Worm (Caenorhabditis elegans): Measurements from ENCODE around the gene osm-10.
A peak's percentile ranks its signal among the peaks of the same experiment; 100 is the strongest.

The osm-10 gene

DNA sequence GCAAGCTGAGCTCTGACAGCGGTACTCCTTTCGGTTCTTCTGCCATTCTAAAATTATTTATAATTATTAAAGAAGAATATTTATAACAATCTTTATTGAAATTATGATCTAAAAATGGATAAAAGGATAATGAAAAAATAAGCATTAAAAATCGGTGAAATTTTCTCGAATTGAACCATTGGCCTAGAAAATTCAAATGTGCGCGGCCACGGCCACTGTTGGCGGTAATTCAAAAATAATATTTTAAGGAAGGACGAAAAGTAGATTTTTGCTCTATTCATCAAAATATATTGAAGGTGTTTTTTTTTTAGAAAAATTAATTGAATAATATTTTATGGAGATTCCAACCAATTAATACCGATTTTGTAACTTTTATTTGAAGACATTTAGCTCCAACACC is 44.2 kb upstream of the osm-10 start, which contains the start of gene pfd-5 (continued):
- TF ChIP-seq B0261.1 (tag; optimal IDR thresholded peaks at IDR 0.05) (no peak), ceh-58 (GFP tag; IDR thresholded peaks at IDR 0.05) (no peak), snpc-1.1 (tag; optimal IDR thresholded peaks at IDR 0.05; ENCODE audit: insufficient read depth) (no peak), aptf-2 (GFP tag; conservative IDR thresholded peaks at IDR 0.05) (no peak), bed-1 (GFP tag; IDR thresholded peaks at IDR 0.05) (no peak), somi-1 (GFP tag; optimal IDR thresholded peaks at IDR 0.05) (no peak), lsy-27 (tag; optimal IDR thresholded peaks at IDR 0.05; ENCODE audit: borderline replicate concordance, insufficient read depth) (no peak), let-607 (tag; optimal IDR thresholded peaks at IDR 0.05) (no peak), ets-4 (GFP tag; optimal IDR thresholded peaks at IDR 0.05) (no peak), snpc-3.4 (tag; optimal IDR thresholded peaks at IDR 0.05) (no peak), egl-18 (GFP tag; IDR thresholded peaks at IDR 0.05) (no peak), ceh-100 (GFP tag; IDR thresholded peaks at IDR 0.05) (no peak), unc-130 (GFP tag; optimal IDR thresholded peaks at IDR 0.05) (peak; percentile 66), sea-2 (GFP tag; IDR thresholded peaks at IDR 0.05) (no peak), lsl-1 (GFP tag; optimal IDR thresholded peaks at IDR 0.05) (peak; percentile 11), zfh-2 (GFP tag; conservative IDR thresholded peaks at IDR 0.05) (no peak), nhr-179 (tag; optimal IDR thresholded peaks at IDR 0.05) (no peak), rcor-1 (GFP tag; IDR thresholded peaks at IDR 0.05) (peak; percentile 60), dpl-1 (GFP tag; optimal IDR thresholded peaks at IDR 0.05) (peak; percentile 70), lin-26 (GFP tag; IDR thresholded peaks at IDR 0.05) (no peak), ztf-26 (tag; optimal IDR thresholded peaks at IDR 0.05) (no peak), hlh-12 (tag; optimal IDR thresholded peaks at IDR 0.05) (no peak), nhr-120 (GFP tag; IDR thresholded peaks at IDR 0.05) (no peak), egl-44 (GFP tag; IDR thresholded peaks at IDR 0.05) (no peak), D2030.7 (GFP tag; IDR thresholded peaks at IDR 0.05) (peak; percentile 39), mes-4 (tag; optimal IDR thresholded peaks at IDR 0.05) (no peak), hsf-1 (GFP tag; IDR thresholded peaks at IDR 0.05) (0 out of 2 replicates have a peak, but pooled peaks have one; percentile 46), ztf-28 (GFP tag; IDR thresholded peaks at IDR 0.05) (no peak), ekl-4 (GFP tag; IDR thresholded peaks at IDR 0.05) (no peak), mcd-1 (GFP tag; IDR thresholded peaks at IDR 0.05) (peak; percentile 55; the same call in 1 of the 2 replicates), C17E4.6 (GFP tag; IDR thresholded peaks at IDR 0.05) (no peak), ceh-40 (GFP tag; IDR thresholded peaks at IDR 0.05) (no peak), repo-1 (tag; optimal IDR thresholded peaks at IDR 0.05) (no peak), snpc-4 (GFP tag; optimal IDR thresholded peaks at IDR 0.05) (no peak), snpc-4 (tag; optimal IDR thresholded peaks at IDR 0.05) (peak in 1 of 4 experiments; percentile 20), ZK185.1 (tag; optimal IDR thresholded peaks at IDR 0.05; ENCODE audit: poor library complexity, severe bottlenecking) (peak; percentile 55), nhr-27 (tag; optimal IDR thresholded peaks at IDR 0.05) (no peak), madf-10 (tag; optimal IDR thresholded peaks at IDR 0.05) (no peak), ama-1 (optimal IDR thresholded peaks at IDR 0.05) (no peak), ama-1 (GFP tag; optimal IDR thresholded peaks at IDR 0.05) (no peak), cebp-1 (GFP tag; IDR thresholded peaks at IDR 0.05) (no peak), cebp-1 (tag; optimal IDR thresholded peaks at IDR 0.05) (no peak), Y53G8AR.9 (GFP tag; conservative IDR thresholded peaks at IDR 0.05) (no peak), efl-1 (GFP tag; optimal IDR thresholded peaks at IDR 0.05) (peak; percentile 90), ztf-6 (GFP tag; IDR thresholded peaks at IDR 0.05) (no peak), mxl-1 (tag; optimal IDR thresholded peaks at IDR 0.05) (no peak), attf-5 (GFP tag; optimal IDR thresholded peaks at IDR 0.05) (no peak), athp-1 (tag; optimal IDR thresholded peaks at IDR 0.05) (no peak), F33H1.4 (GFP tag; IDR thresholded peaks at IDR 0.05) (peak; percentile 63), nhr-80 (tag; optimal IDR thresholded peaks at IDR 0.05) (no peak)
